Worm (Caenorhabditis elegans) whole organism, mixed stage, embryonic: Measurements from ENCODE around the gene flp-34.

Experiments used
- elt-3 ChIP-seq: fragments of 150-350 bp; optimal IDR thresholded peaks from 2 replicates; lab custom pipeline; 2014; ENCODE audit warnings: missing biosample characterization, missing genetic modification characterization
- lsy-2 ChIP-seq: fragments of 150-350 bp; optimal IDR thresholded peaks from 2 replicates; lab custom pipeline; 2014; ENCODE audit warnings: missing biosample characterization, missing genetic modification characterization
- mep-1 ChIP-seq: fragments of 150-350 bp; optimal IDR thresholded peaks from 2 replicates; lab custom pipeline; 2017; ENCODE audit warnings: missing biosample characterization, missing genetic modification reagents, missing genetic modification characterization, inconsistent platforms
- pha-4 ChIP-seq: fragments of 150-350 bp; optimal IDR thresholded peaks from 2 replicates; lab custom pipeline; 2018; ENCODE audit warnings: missing biosample characterization, missing genetic modification reagents, missing genetic modification characterization
- snpc-4 ChIP-seq: fragments of 150-350 bp; optimal IDR thresholded peaks from 2 replicates; lab custom pipeline; 2014; ENCODE audit warnings: missing biosample characterization, missing genetic modification characterization
- unc-39 ChIP-seq: fragments of 150-350 bp; optimal IDR thresholded peaks from 2 replicates; lab custom pipeline; 2014; ENCODE audit warnings: missing biosample characterization, missing genetic modification characterization
- unc-62 ChIP-seq: fragments of 150-350 bp; optimal IDR thresholded peaks from 2 replicates; lab custom pipeline; 2014; ENCODE audit warnings: missing biosample characterization, missing genetic modification reagents, missing genetic modification characterization
- ztf-11 ChIP-seq: fragments of 150-350 bp; optimal IDR thresholded peaks from 2 replicates; lab custom pipeline; 2014; ENCODE audit warnings: missing biosample characterization, missing genetic modification characterization

DNA sequence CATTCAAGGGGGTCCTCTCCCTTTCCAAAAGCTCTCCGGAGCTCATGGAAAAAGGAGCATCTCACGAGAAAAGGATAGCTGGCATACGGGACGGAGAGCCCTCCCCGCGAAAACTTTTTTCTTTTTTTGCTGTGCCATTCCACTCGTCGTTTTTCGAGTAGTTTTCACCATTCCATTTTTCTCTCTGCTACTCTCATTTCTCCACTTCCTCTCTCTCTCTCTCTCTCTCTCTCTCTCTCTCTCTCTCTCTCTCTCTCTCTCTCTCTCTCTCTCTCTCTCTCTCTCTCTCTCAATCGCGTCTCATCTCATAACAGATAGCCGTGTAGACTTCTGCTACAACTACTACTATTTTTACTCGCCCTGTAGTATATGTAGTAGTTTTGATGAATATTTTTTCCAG is 53.5 kb downstream of the flp-34 start:
- no peak for TF ChIP-seq elt-3
- no peak for TF ChIP-seq mep-1 (tag; lab: Kevin White, UChicago)
- TF ChIP-seq ztf-11: no peak
- no peak for TF ChIP-seq lsy-2
- TF ChIP-seq unc-62: peak; percentile 15
- no peak for TF ChIP-seq unc-39 (tag; lab: Kevin White, UChicago)
- no peak for TF ChIP-seq snpc-4
- TF ChIP-seq pha-4 (tag; lab: Kevin White, UChicago): no peak
